Fruit fly (Drosophila melanogaster) whole organism, embryonic: ENCODE data around the gene CG4730.

Experiments used
- Bteb2 ChIP-seq: fragments of 200-800 bp; sonication (Bioruptor generic); optimal IDR thresholded peaks from 2 replicates; lab custom pipeline; 2016; ENCODE audit warnings: missing biosample characterization, missing genetic modification characterization
- CG10274 ChIP-seq: fragments of 200-800 bp; sonication (Bioruptor generic); optimal IDR thresholded peaks from 3 replicates; lab custom pipeline; 2017; ENCODE audit warnings: missing biosample characterization, mild to moderate bottlenecking, missing genetic modification characterization
- CG11456 ChIP-seq: fragments of 200-800 bp; sonication (Bioruptor generic); IDR thresholded peaks from 3 replicates; pipeline ENCODE4 v1.3.6; 2022; ENCODE audit warnings: missing biosample characterization, missing genetic modification characterization
- CG1233 ChIP-seq: fragments of 200-800 bp; sonication (Bioruptor generic); optimal IDR thresholded peaks from 4 replicates; lab custom pipeline; 2018; ENCODE audit warnings: missing biosample characterization, mild to moderate bottlenecking, missing genetic modification characterization
- CG13424 ChIP-seq: fragments of 200-800 bp; sonication (Bioruptor generic); optimal IDR thresholded peaks from 2 replicates; lab custom pipeline; 2019; ENCODE audit warnings: missing biosample characterization, mild to moderate bottlenecking, missing genetic modification characterization, moderate library complexity
- CG14710 ChIP-seq: fragments of 200-800 bp; sonication (Bioruptor generic); optimal IDR thresholded peaks from 3 replicates; lab custom pipeline; 2019; ENCODE audit warnings: missing biosample characterization, mild to moderate bottlenecking, missing genetic modification characterization, moderate library complexity
- CG14860 ChIP-seq: fragments of 200-800 bp; sonication (Bioruptor generic); IDR thresholded peaks from 3 replicates; pipeline ENCODE4 v1.3.6; 2022; ENCODE audit warnings: missing biosample characterization, missing genetic modification characterization; ENCODE audit not compliant: partially characterized antibody
- CG30431 ChIP-seq: fragments of 200-800 bp; sonication (Bioruptor generic); optimal IDR thresholded peaks from 2 replicates; lab custom pipeline; 2017; ENCODE audit warnings: missing biosample characterization, missing genetic modification characterization
- CG32532 ChIP-seq: fragments of 200-800 bp; sonication (Bioruptor generic); IDR thresholded peaks from 2 replicates; pipeline ENCODE4 v1.3.6; 2022; ENCODE audit warnings: missing biosample characterization, missing genetic modification characterization
- CG32767 ChIP-seq: fragments of 200-800 bp; sonication (Bioruptor generic); IDR thresholded peaks from 2 replicates; pipeline ENCODE4 v1.3.6; 2022; ENCODE audit warnings: missing biosample characterization, missing genetic modification characterization
- CG32772 ChIP-seq: fragments of 200-800 bp; sonication (Bioruptor generic); IDR thresholded peaks from 2 replicates; pipeline ENCODE4 v1.3.6; 2022; ENCODE audit warnings: missing biosample characterization, missing genetic modification characterization
- CG3281 ChIP-seq: fragments of 200-800 bp; sonication (Bioruptor generic); optimal IDR thresholded peaks from 3 replicates; lab custom pipeline; 2017; ENCODE audit warnings: missing biosample characterization, mild to moderate bottlenecking, missing genetic modification characterization
- CG7556 ChIP-seq: fragments of 200-800 bp; sonication (Bioruptor generic); optimal IDR thresholded peaks from 2 replicates; lab custom pipeline; 2017; ENCODE audit warnings: missing biosample characterization, mild to moderate bottlenecking, missing genetic modification characterization
- CG7963 ChIP-seq: fragments of 200-800 bp; sonication (Bioruptor generic); IDR thresholded peaks from 3 replicates; pipeline ENCODE4 v1.3.6; 2022; ENCODE audit warnings: missing biosample characterization, missing genetic modification characterization; ENCODE audit not compliant: partially characterized antibody
- CG9609 ChIP-seq: fragments of 200-800 bp; sonication (Bioruptor generic); optimal IDR thresholded peaks from 3 replicates; lab custom pipeline; 2016; ENCODE audit warnings: missing biosample characterization, missing genetic modification characterization
- CG9932 ChIP-seq: fragments of 200-800 bp; sonication (Bioruptor generic); IDR thresholded peaks from 2 replicates; pipeline ENCODE4 v1.3.6; 2022; ENCODE audit warnings: missing biosample characterization, missing genetic modification characterization
- CHES-1-like ChIP-seq: fragments of 200-800 bp; sonication (Bioruptor generic); optimal IDR thresholded peaks from 2 replicates; lab custom pipeline; 2016; ENCODE audit warnings: missing biosample characterization, missing genetic modification characterization
- CkIIα-i1 ChIP-seq: fragments of 200-800 bp; sonication (Bioruptor generic); IDR thresholded peaks from 2 replicates; pipeline ENCODE4 v1.3.6; 2022; ENCODE audit warnings: missing biosample characterization, missing genetic modification characterization
- Hmx ChIP-seq: fragments of 200-800 bp; sonication (Bioruptor generic); optimal IDR thresholded peaks from 2 replicates; lab custom pipeline; 2016; ENCODE audit warnings: missing biosample characterization, missing genetic modification characterization
- Neu2 ChIP-seq: fragments of 200-800 bp; sonication (Bioruptor generic); optimal IDR thresholded peaks from 3 replicates; lab custom pipeline; 2016; ENCODE audit warnings: missing biosample characterization, missing genetic modification characterization, borderline replicate concordance
- Oaz ChIP-seq: fragments of 200-800 bp; sonication (Bioruptor generic); IDR thresholded peaks from 2 replicates; pipeline ENCODE4 v1.3.6; 2022; ENCODE audit warnings: missing biosample characterization, missing genetic modification characterization
- Oli ChIP-seq: fragments of 200-800 bp; sonication (Bioruptor generic); optimal IDR thresholded peaks from 2 replicates; lab custom pipeline; 2018; ENCODE audit warnings: missing biosample characterization, mild to moderate bottlenecking, missing genetic modification characterization, moderate library complexity
- Pdp1 ChIP-seq, 2 experiments: fragments of 200-800 bp; sonication (Bioruptor generic); optimal IDR thresholded peaks; 3 replicates each; lab custom pipeline; 2016; ENCODE audit warnings: missing biosample characterization in 2 of 2, missing genetic modification characterization in 2 of 2, mild to moderate bottlenecking in 1 of 2, moderate library complexity in 1 of 2
- Sox102F ChIP-seq: fragments of 200-800 bp; sonication (Bioruptor generic); optimal IDR thresholded peaks from 2 replicates; lab custom pipeline; 2018; ENCODE audit warnings: missing biosample characterization, mild to moderate bottlenecking, missing genetic modification characterization, moderate library complexity
- Vsx1 ChIP-seq: fragments of 200-800 bp; sonication (Bioruptor generic); optimal IDR thresholded peaks from 2 replicates; lab custom pipeline; 2017; ENCODE audit warnings: missing biosample characterization, mild to moderate bottlenecking, missing genetic modification characterization, missing genetic modification reagents
- bab2 ChIP-seq: fragments of 200-800 bp; sonication (Bioruptor generic); optimal IDR thresholded peaks from 2 replicates; lab custom pipeline; 2016; ENCODE audit warnings: missing biosample characterization, missing genetic modification characterization
- bbx ChIP-seq: fragments of 200-800 bp; sonication (Bioruptor generic); IDR thresholded peaks from 2 replicates; pipeline ENCODE4 v1.3.6; 2022; ENCODE audit warnings: missing biosample characterization, missing genetic modification characterization; ENCODE audit not compliant: partially characterized antibody
- bsh ChIP-seq, 2 experiments: fragments of 200-800 bp; sonication (Bioruptor generic); optimal IDR thresholded peaks; 2 replicates each; lab custom pipeline; 2017 to 2018; ENCODE audit warnings: mild to moderate bottlenecking in 2 of 2, missing biosample characterization in 2 of 2, missing genetic modification characterization in 2 of 2, moderate library complexity in 1 of 2
- caup ChIP-seq: fragments of 200-800 bp; sonication (Bioruptor generic); optimal IDR thresholded peaks from 3 replicates; lab custom pipeline; 2017; ENCODE audit warnings: missing biosample characterization, mild to moderate bottlenecking, missing genetic modification characterization, moderate library complexity; ENCODE audit not compliant: severe bottlenecking
- chm ChIP-seq: fragments of 200-800 bp; sonication (Bioruptor generic); IDR thresholded peaks from 2 replicates; pipeline ENCODE4 v1.3.6; 2022; ENCODE audit warnings: missing biosample characterization, missing genetic modification characterization
- crol ChIP-seq: fragments of 200-800 bp; sonication (Bioruptor generic); IDR thresholded peaks from 2 replicates; pipeline ENCODE4 v1.3.6; 2022; ENCODE audit warnings: missing biosample characterization, missing genetic modification characterization
- danr ChIP-seq: fragments of 200-800 bp; sonication (Bioruptor generic); IDR thresholded peaks from 2 replicates; pipeline ENCODE4 v1.3.6; 2022; ENCODE audit warnings: missing biosample characterization, missing genetic modification characterization
- en ChIP-seq: fragments of 200-800 bp; sonication (Bioruptor generic); optimal IDR thresholded peaks from 2 replicates; lab custom pipeline; 2016; ENCODE audit warnings: missing biosample characterization, missing genetic modification characterization
- fd102C ChIP-seq: fragments of 200-800 bp; sonication (Bioruptor generic); optimal IDR thresholded peaks from 2 replicates; lab custom pipeline; 2018; ENCODE audit warnings: missing biosample characterization, mild to moderate bottlenecking, missing genetic modification characterization, moderate library complexity
- gfzf ChIP-seq: fragments of 200-800 bp; sonication (Bioruptor generic); optimal IDR thresholded peaks from 2 replicates; lab custom pipeline; 2016; ENCODE audit warnings: missing biosample characterization, mild to moderate bottlenecking, missing genetic modification characterization, moderate library complexity
- grn ChIP-seq: fragments of 200-800 bp; sonication (Bioruptor generic); optimal IDR thresholded peaks from 3 replicates; lab custom pipeline; 2017; ENCODE audit warnings: missing biosample characterization, missing genetic modification characterization
- ken ChIP-seq: fragments of 200-800 bp; sonication (Bioruptor generic); IDR thresholded peaks from 3 replicates; pipeline ENCODE4 v1.3.6; 2022; ENCODE audit warnings: missing biosample characterization, missing genetic modification characterization
- maf-S ChIP-seq: fragments of 200-800 bp; sonication (Bioruptor generic); optimal IDR thresholded peaks from 2 replicates; lab custom pipeline; 2016; ENCODE audit warnings: missing biosample characterization, missing genetic modification characterization
- org-1 ChIP-seq: fragments of 200-800 bp; sonication (Bioruptor generic); optimal IDR thresholded peaks from 2 replicates; lab custom pipeline; 2017; ENCODE audit warnings: missing biosample characterization, missing genetic modification characterization
- psq ChIP-seq: fragments of 200-800 bp; sonication (Bioruptor generic); optimal IDR thresholded peaks from 2 replicates; lab custom pipeline; 2017; ENCODE audit warnings: missing biosample characterization, missing genetic modification characterization
- ranshi ChIP-seq: fragments of 200-800 bp; sonication (Bioruptor generic); IDR thresholded peaks from 2 replicates; pipeline ENCODE4 v1.3.6; 2022; ENCODE audit warnings: missing biosample characterization, missing genetic modification characterization
- sna ChIP-seq: fragments of 200-800 bp; sonication (Bioruptor generic); IDR thresholded peaks from 2 replicates; pipeline ENCODE4 v1.3.6; 2022; ENCODE audit warnings: missing biosample characterization, missing genetic modification characterization; ENCODE audit not compliant: partially characterized antibody
- ssp ChIP-seq: fragments of 200-800 bp; sonication (Bioruptor generic); IDR thresholded peaks from 2 replicates; pipeline ENCODE4 v1.3.6; 2022; ENCODE audit warnings: missing biosample characterization, missing genetic modification characterization
- stc ChIP-seq: fragments of 200-800 bp; sonication (Bioruptor generic); IDR thresholded peaks from 2 replicates; pipeline ENCODE4 v1.3.6; 2022; ENCODE audit warnings: missing biosample characterization, missing genetic modification characterization
- trem ChIP-seq: fragments of 200-800 bp; optimal IDR thresholded peaks from 3 replicates; lab custom pipeline; 2019; ENCODE audit warnings: missing biosample characterization, mild to moderate bottlenecking, missing genetic modification characterization, moderate library complexity
- tup ChIP-seq: fragments of 200-800 bp; sonication (Bioruptor generic); optimal IDR thresholded peaks from 2 replicates; lab custom pipeline; 2016; ENCODE audit warnings: missing biosample characterization, mild to moderate bottlenecking, missing genetic modification characterization, moderate library complexity
- twi ChIP-seq: fragments of 200-800 bp; optimal IDR thresholded peaks from 2 replicates; lab custom pipeline; 2019; ENCODE audit warnings: missing biosample characterization, mild to moderate bottlenecking, missing genetic modification characterization, moderate library complexity
- usp ChIP-seq: fragments of >200 bp; optimal IDR thresholded peaks from 2 replicates; lab custom pipeline; 2017; ENCODE audit warnings: missing biosample characterization, missing genetic modification characterization
- wdn ChIP-seq: fragments of 200-800 bp; sonication (Bioruptor generic); IDR thresholded peaks from 2 replicates; pipeline ENCODE4 v1.3.6; 2022; ENCODE audit warnings: missing biosample characterization, missing genetic modification characterization
- z ChIP-seq: fragments of 200-800 bp; sonication (Bioruptor generic); IDR thresholded peaks from 3 replicates; pipeline ENCODE4 v1.3.6; 2022; ENCODE audit warnings: missing biosample characterization, missing genetic modification characterization

CG4730 gene

DNA sequence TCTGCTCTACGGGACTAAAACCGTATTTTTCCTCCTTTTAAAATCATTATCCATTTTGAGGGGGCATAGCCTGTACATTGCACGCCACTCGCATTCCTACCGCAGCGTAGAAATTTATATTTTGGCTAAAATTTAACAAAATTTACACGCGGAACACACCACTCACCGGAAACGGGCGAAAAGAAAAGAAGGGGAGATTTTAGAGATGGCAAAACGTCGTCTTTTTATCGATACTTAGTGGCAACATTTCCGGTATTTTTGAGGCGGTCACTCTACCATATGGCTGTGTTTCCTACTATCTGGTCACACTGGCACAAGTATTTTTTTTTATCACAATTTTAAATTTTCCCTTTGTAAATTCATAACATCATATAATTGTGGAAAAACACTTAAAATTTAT lies 6.4 kb upstream of the CG4730 start, which contains the start of gene RpL27 (continued):
- peak; percentile 96 for TF ChIP-seq caup (GFP tag; lab: Kevin White, UChicago)
- TF ChIP-seq stc (GFP tag; lab: Robert Waterston, UW): peak; percentile 73
- peak; percentile 80 for TF ChIP-seq bbx (GFP tag; lab: Robert Waterston, UW)
- 0 out of 2 replicates have a peak, but pooled peaks have one; percentile 16 for TF ChIP-seq danr (GFP tag; lab: Robert Waterston, UW)
- TF ChIP-seq CkIIα-i1: no peak
- peak; percentile 37 to 67 for TF ChIP-seq bsh (GFP tag; optimal IDR thresholded peaks at IDR 0.05; lab: Kevin White, UChicago)
- TF ChIP-seq gfzf (GFP tag; lab: Kevin White, UChicago): peak; percentile 86
- no peak for TF ChIP-seq Neu2 (GFP tag; lab: Kevin White, UChicago)
- TF ChIP-seq Pdp1 (GFP tag; optimal IDR thresholded peaks at IDR 0.05; lab: Kevin White, UChicago): peak; percentile 65 to 84
- TF ChIP-seq wdn (GFP tag; lab: Robert Waterston, UW): 0 out of 2 replicates have a peak, but pooled peaks have one; percentile 52
- peak; percentile 85; the same call in 2 of the 3 replicates for TF ChIP-seq ken
- no peak for TF ChIP-seq z (GFP tag; lab: Robert Waterston, UW)
- peak; percentile 16; the same call in 1 of the 2 replicates for TF ChIP-seq sna (GFP tag; lab: Robert Waterston, UW)
- peak; percentile 39 for TF ChIP-seq grn (GFP tag; lab: Kevin White, UChicago)
- no peak for TF ChIP-seq usp
- no peak for TF ChIP-seq Hmx (GFP tag; lab: Kevin White, UChicago)
- peak; percentile 24 for TF ChIP-seq CG30431 (GFP tag; lab: Kevin White, UChicago)
- peak; percentile 65 for TF ChIP-seq Oli (tag; lab: Kevin White, UChicago)
- no peak for TF ChIP-seq tup (GFP tag; lab: Kevin White, UChicago)
- no peak for TF ChIP-seq Sox102F (GFP tag; lab: Kevin White, UChicago)
- peak; percentile 31 for TF ChIP-seq CHES-1-like (GFP tag; lab: Kevin White, UChicago)
- TF ChIP-seq twi: peak; percentile 75
- TF ChIP-seq bab2 (GFP tag; lab: Kevin White, UChicago): peak; percentile 47
- peak; percentile 92 for TF ChIP-seq CG3281 (GFP tag; lab: Kevin White, UChicago)
- peak; percentile 53 for TF ChIP-seq CG13424 (tag; lab: Kevin White, UChicago)
- TF ChIP-seq CG7556 (GFP tag; lab: Kevin White, UChicago): peak; percentile 66
- TF ChIP-seq CG14710 (tag; lab: Kevin White, UChicago): peak; percentile 85
- peak; percentile 88 for TF ChIP-seq Vsx1 (GFP tag; lab: Kevin White, UChicago)
- peak; percentile 12 for TF ChIP-seq org-1 (GFP tag; lab: Kevin White, UChicago)
- peak; percentile 41 for TF ChIP-seq Oaz
- TF ChIP-seq CG10274 (GFP tag; lab: Kevin White, UChicago): peak; percentile 74
- peak; percentile 84 for TF ChIP-seq CG32532 (GFP tag; lab: Robert Waterston, UW)
- TF ChIP-seq en (GFP tag; lab: Kevin White, UChicago): peak; percentile 70
- TF ChIP-seq CG14860 (GFP tag; lab: Robert Waterston, UW): no peak
- TF ChIP-seq Bteb2 (GFP tag; lab: Kevin White, UChicago): peak; percentile 66
- TF ChIP-seq CG9932 (GFP tag; lab: Robert Waterston, UW): peak; percentile 68
- peak; percentile 51 for TF ChIP-seq ssp (GFP tag; lab: Robert Waterston, UW)
- TF ChIP-seq ranshi (GFP tag; lab: Robert Waterston, UW): peak; percentile 72; the same call in 1 of the 2 replicates
- peak; percentile 81 for TF ChIP-seq maf-S (GFP tag; lab: Kevin White, UChicago)
- TF ChIP-seq CG11456 (GFP tag; lab: Robert Waterston, UW): peak; percentile 89
- TF ChIP-seq CG32772 (GFP tag; lab: Robert Waterston, UW): peak; percentile 75
- no peak for TF ChIP-seq CG7963 (GFP tag; lab: Robert Waterston, UW)
- TF ChIP-seq CG1233 (GFP tag; lab: Kevin White, UChicago): peak; percentile 88
- TF ChIP-seq fd102C: peak; percentile 65
- peak; percentile 82 for TF ChIP-seq trem (tag; lab: Kevin White, UChicago)
- TF ChIP-seq CG9609: peak; percentile 58
- TF ChIP-seq crol (GFP tag; lab: Robert Waterston, UW): peak; percentile 24
- TF ChIP-seq CG32767 (GFP tag; lab: Robert Waterston, UW): peak; percentile 77; the same call in 1 of the 2 replicates
- TF ChIP-seq chm: peak; percentile 75
- peak; percentile 27 for TF ChIP-seq psq
